Worm (Caenorhabditis elegans): ENCODE measurements around the gene T23D5.8.
"Not testable (repeated sequence)": the region's sequence is repeated elsewhere in the genome, so short reads cannot be mapped to it uniquely, and the experiment has no call there.

DNA sequence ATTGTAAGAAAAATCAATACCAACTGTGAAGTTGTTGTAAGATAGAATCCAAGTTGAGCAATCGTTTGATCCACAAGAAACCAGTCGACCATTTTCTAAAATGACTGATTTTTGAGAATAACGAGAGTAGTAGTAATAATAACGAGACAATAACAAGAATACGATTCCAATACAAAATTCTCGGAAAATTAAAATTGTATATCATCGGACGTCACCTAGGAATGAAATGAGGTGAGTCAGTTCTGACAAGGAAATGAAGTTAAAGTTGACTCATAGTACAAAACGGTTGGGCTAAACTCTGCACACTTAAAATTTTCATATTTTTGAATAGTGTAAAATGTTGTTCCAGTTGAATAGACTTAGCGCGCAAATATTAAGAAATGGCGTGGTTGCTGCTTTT, 3.9 kb downstream of the T23D5.8 start, which contains the start of gene str-19:
- TF ChIP-seq ceh-82, fos-1, nhr-11, ztf-4, unc-39, nhr-23, zag-1, snpc-4, ceh-9, elt-1, fkh-2 (tag; optimal IDR thresholded peaks at IDR 0.05): not testable (repeated sequence)

Data from whole organism, L3 larva.